Fruit fly (Drosophila melanogaster): ENCODE measurements around the gene Phae1.

Gene Phae1

DNA sequence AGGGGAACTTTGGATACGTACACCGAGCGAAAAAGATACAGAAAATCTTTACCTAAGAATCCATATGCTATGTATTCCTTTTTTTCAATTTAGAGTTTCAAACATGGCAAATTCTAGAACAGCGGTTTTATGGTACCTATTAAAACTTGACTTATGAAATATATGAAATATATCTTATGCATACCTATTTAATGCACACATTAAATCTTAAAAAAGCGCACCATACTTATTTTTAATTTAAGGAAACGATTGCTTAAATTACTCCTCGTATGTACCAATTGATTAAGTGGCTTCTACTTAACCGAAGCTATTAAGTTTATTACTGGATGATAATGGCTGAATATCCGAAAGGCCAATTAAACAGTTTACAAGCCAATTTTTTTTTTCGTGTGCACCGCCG is 10.8 kb downstream of the Phae1 start:
- no peak for TF ChIP-seq CG7045 (GFP tag; optimal IDR thresholded peaks at IDR 0.05)
- no peak for TF ChIP-seq bab1 (GFP tag; optimal IDR thresholded peaks at IDR 0.05)
- TF ChIP-seq CG33017 (tag; optimal IDR thresholded peaks at IDR 0.05): no peak
- TF ChIP-seq CG1620 (GFP tag; optimal IDR thresholded peaks at IDR 0.05): no peak
- TF ChIP-seq Hr96 (GFP tag; optimal IDR thresholded peaks at IDR 0.05): no peak
- no peak for TF ChIP-seq CG12768 (GFP tag; optimal IDR thresholded peaks at IDR 0.05)
- TF ChIP-seq Clk (GFP tag; optimal IDR thresholded peaks at IDR 0.05): no peak

DNA sequence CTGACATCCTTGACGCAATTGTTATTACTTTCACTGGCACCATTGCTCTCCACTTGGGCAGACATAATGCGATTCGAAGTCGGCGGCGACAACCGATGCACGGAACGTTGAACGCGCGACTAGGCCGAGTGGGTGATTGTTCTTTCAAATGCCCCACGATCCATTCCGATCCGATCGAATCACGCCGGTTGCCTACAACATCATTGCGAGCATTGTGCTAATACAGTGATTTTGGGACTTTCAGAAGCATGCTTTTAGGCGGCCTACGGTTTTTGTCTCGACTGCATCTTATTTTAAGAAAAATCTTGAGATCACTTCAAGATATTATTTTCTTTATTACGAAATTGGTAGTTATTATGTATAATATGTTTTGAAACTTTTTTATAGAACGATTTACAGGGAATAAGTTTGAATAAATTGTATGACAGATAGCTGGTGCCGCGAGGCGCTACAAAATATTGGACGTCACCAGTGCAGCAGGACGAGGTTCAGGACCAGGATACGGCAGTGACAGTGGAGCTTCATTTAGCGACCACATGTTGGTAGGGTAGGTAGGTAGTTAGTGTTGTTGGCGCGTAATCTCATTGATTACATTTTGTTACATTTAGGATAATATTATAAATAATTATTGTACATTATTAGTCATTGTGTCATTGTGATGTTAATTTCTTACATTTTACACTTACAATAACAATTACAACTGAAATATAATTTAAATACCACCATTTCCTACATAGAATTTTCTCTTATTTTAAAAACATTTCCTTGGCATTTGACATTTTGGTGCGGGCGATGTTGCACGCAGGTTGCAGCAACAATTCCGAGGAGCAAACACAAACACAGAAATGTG is 24.3 kb downstream of the Phae1 start, which contains the start of gene rho-6:
Gene rho-6, minus strand, starts transcription at position 137 of the 850 bp plus-strand sequence.
- TF ChIP-seq CG33017 (tag; optimal IDR thresholded peaks at IDR 0.05) (no peak), CG1620 (GFP tag; optimal IDR thresholded peaks at IDR 0.05) (no peak), toe (GFP tag; optimal IDR thresholded peaks at IDR 0.05) (no peak), kay (GFP tag; ENCODE audit: borderline replicate concordance) (no peak), pad (GFP tag; optimal IDR thresholded peaks at IDR 0.05) (no peak), CG11617 (GFP tag; optimal IDR thresholded peaks at IDR 0.05) (no peak), CG12768 (GFP tag; optimal IDR thresholded peaks at IDR 0.05) (no peak), Mnt (GFP tag; optimal IDR thresholded peaks at IDR 0.05) (no peak), CG14711 (tag; optimal IDR thresholded peaks at IDR 0.05) (no peak), CG5204 (GFP tag; optimal IDR thresholded peaks at IDR 0.05) (no peak), cic (GFP tag; optimal IDR thresholded peaks at IDR 0.05) (no peak), ovo (GFP tag; optimal IDR thresholded peaks at IDR 0.05) (no peak)

DNA sequence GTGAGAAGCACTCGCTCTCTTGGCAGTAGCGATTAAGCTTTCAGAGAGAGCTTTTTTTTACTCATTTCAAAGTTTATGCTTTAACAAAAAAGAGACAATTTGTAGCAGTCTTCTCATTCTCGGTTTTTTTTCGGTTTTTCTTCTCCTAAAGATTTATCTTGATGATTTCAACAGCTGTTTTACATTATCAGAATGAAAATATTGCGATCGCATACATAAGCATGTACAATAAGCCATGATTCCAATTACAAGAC is 24.8 kb downstream of the Phae1 start:
- TF ChIP-seq CG12768 (GFP tag; optimal IDR thresholded peaks at IDR 0.05) (no peak), Hr96 (GFP tag; optimal IDR thresholded peaks at IDR 0.05) (no peak)

DNA sequence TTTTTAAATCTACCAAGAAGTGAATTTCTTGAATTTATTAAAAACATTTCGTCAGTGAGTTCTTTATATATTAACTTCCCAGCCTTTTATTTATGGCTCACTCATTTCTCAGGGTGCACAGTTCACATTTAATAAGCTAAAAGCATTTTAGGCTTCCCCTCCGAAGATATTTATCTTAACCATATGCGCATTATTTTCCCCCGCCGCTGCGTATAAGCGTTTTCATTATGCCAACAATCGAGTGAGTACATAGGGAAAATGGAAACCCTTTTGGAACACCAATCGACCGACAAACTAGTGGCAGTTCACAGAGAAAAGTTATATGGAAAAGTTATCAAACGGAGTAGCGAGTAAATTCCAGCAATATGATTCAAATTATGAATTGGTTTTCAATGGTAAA is 28.5 kb downstream of the Phae1 start, which contains the start of gene Gr33a:
Gene Gr33a, plus strand, starts transcription at position 301 of the 400 bp plus-strand sequence.
- TF ChIP-seq kay (GFP tag; ENCODE audit: borderline replicate concordance) (peak; percentile 4), Hr96 (GFP tag; optimal IDR thresholded peaks at IDR 0.05) (no peak)

DNA sequence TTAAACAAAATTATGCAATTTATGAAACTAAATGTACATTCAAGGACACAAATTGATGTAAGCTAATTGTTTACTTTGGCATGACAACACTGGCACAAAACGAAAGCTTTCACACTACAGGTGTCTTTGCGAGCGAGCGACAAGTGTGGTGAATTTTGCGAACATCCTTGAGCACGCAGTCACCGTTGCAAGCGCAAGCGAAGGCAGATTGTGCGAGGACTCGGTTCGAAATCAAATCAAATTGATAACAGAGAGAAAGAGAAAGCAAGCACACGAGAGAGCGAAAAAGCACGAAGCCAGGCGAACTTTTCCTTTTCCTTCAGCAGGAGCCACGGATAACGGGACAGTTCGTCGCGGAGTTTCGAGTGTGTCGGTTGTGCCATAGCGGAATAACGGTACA is 33.2 kb downstream of the Phae1 start, which contains the start of gene CG31760:
Gene CG31760, plus strand, starts transcription at position 342 of the 400 bp plus-strand sequence.
- TF ChIP-seq bab1 (GFP tag; optimal IDR thresholded peaks at IDR 0.05): no peak
- no peak for TF ChIP-seq ovo (GFP tag; optimal IDR thresholded peaks at IDR 0.05)
- TF ChIP-seq tj (GFP tag; optimal IDR thresholded peaks at IDR 0.05): no peak
- no peak for TF ChIP-seq cnc (optimal IDR thresholded peaks at IDR 0.05)
- TF ChIP-seq CG33017 (tag; optimal IDR thresholded peaks at IDR 0.05): no peak
- TF ChIP-seq toe (GFP tag; optimal IDR thresholded peaks at IDR 0.05): no peak
- TF ChIP-seq CG5204 (GFP tag; optimal IDR thresholded peaks at IDR 0.05): no peak
